Fruit fly (Drosophila melanogaster) whole organism, embryonic: ENCODE data around the gene CG13898.
A peak's percentile ranks its signal among the peaks of the same experiment; 100 is the strongest.

Experiments used
- Atf3 ChIP-seq: fragments of 200-800 bp; sonication (Bioruptor generic); optimal IDR thresholded peaks from 3 replicates; lab custom pipeline; 2016; ENCODE audit warnings: missing biosample characterization, missing genetic modification characterization
- Atf6 ChIP-seq: fragments of 200-800 bp; sonication (Bioruptor generic); IDR thresholded peaks from 2 replicates; pipeline ENCODE4 v1.3.6; 2022; ENCODE audit warnings: missing biosample characterization, missing genetic modification characterization
- Awh ChIP-seq: fragments of 200-800 bp; sonication (Bioruptor generic); IDR thresholded peaks from 2 replicates; pipeline ENCODE4, ENCODE4 v1.3.6; 2022; ENCODE audit warnings: missing biosample characterization, missing genetic modification characterization
- C15 ChIP-seq: fragments of 200-800 bp; sonication (Bioruptor generic); IDR thresholded peaks from 3 replicates; pipeline ENCODE4 v1.3.6; 2022; ENCODE audit warnings: missing biosample characterization, missing genetic modification characterization
- CG10209 ChIP-seq: fragments of 200-800 bp; sonication (Bioruptor generic); optimal IDR thresholded peaks from 3 replicates; lab custom pipeline; 2017; ENCODE audit warnings: missing biosample characterization, mild to moderate bottlenecking, missing genetic modification characterization, missing genetic modification reagents
- CG10543 ChIP-seq: fragments of 200-800 bp; sonication (Bioruptor generic); optimal IDR thresholded peaks from 3 replicates; lab custom pipeline; 2017; ENCODE audit warnings: missing biosample characterization, mild to moderate bottlenecking, missing genetic modification characterization, moderate library complexity
- CG12299 ChIP-seq: fragments of 200-800 bp; sonication (Bioruptor generic); optimal IDR thresholded peaks from 2 replicates; lab custom pipeline; 2018; ENCODE audit warnings: missing biosample characterization, mild to moderate bottlenecking, missing genetic modification characterization
- CG13624 ChIP-seq: fragments of 200-800 bp; sonication (Bioruptor generic); optimal IDR thresholded peaks from 2 replicates; lab custom pipeline; 2016; ENCODE audit warnings: missing biosample characterization, missing genetic modification characterization
- CG16815 ChIP-seq: fragments of 200-800 bp; sonication (Bioruptor generic); optimal IDR thresholded peaks from 3 replicates; lab custom pipeline; 2017; ENCODE audit warnings: missing biosample characterization, mild to moderate bottlenecking, missing genetic modification characterization
- CG32767 ChIP-seq: fragments of 200-800 bp; sonication (Bioruptor generic); IDR thresholded peaks from 2 replicates; pipeline ENCODE4 v1.3.6; 2022; ENCODE audit warnings: missing biosample characterization, missing genetic modification characterization
- CG42726 ChIP-seq: fragments of 200-800 bp; sonication (Bioruptor generic); IDR thresholded peaks from 2 replicates; pipeline ENCODE4 v1.3.6; 2022; ENCODE audit warnings: missing biosample characterization, missing genetic modification characterization; ENCODE audit not compliant: partially characterized antibody
- CG4282 ChIP-seq: fragments of 200-800 bp; sonication (Bioruptor generic); optimal IDR thresholded peaks from 2 replicates; lab custom pipeline; 2016; ENCODE audit warnings: missing biosample characterization, missing genetic modification characterization
- CG6689 ChIP-seq: fragments of 200-800 bp; sonication (Bioruptor generic); IDR thresholded peaks from 2 replicates; pipeline ENCODE4 v1.3.6; 2022; ENCODE audit warnings: missing biosample characterization, missing genetic modification characterization
- CG7271 ChIP-seq: fragments of 200-800 bp; sonication (Bioruptor generic); optimal IDR thresholded peaks from 2 replicates; lab custom pipeline; 2018; ENCODE audit warnings: missing biosample characterization, mild to moderate bottlenecking, missing genetic modification characterization, moderate library complexity
- CG8290 ChIP-seq, 3 experiments: fragments of 200-800 bp; sonication (Bioruptor generic); optimal IDR thresholded peaks; 2 replicates each; lab custom pipeline; 2016 to 2019; ENCODE audit warnings: missing biosample characterization in 3 of 3, missing genetic modification characterization in 3 of 3, mild to moderate bottlenecking in 2 of 3, moderate library complexity in 1 of 3
- CG9876 ChIP-seq: fragments of 200-800 bp; sonication (Bioruptor generic); optimal IDR thresholded peaks from 2 replicates; lab custom pipeline; 2016; ENCODE audit warnings: missing biosample characterization, missing genetic modification characterization
- Camta ChIP-seq: fragments of 200-800 bp; sonication (Bioruptor generic); optimal IDR thresholded peaks from 2 replicates; lab custom pipeline; 2016; ENCODE audit warnings: missing biosample characterization, missing genetic modification characterization
- CkIIα-i1 ChIP-seq: fragments of 200-800 bp; sonication (Bioruptor generic); IDR thresholded peaks from 2 replicates; pipeline ENCODE4 v1.3.6; 2022; ENCODE audit warnings: missing biosample characterization, missing genetic modification characterization
- Doc3 ChIP-seq: fragments of 200-800 bp; sonication (Bioruptor generic); IDR thresholded peaks from 3 replicates; pipeline ENCODE4 v1.3.6; 2022; ENCODE audit warnings: missing biosample characterization, missing genetic modification characterization; ENCODE audit not compliant: partially characterized antibody
- Lhr ChIP-seq: fragments of 200-800 bp; sonication (Bioruptor generic); optimal IDR thresholded peaks from 3 replicates; lab custom pipeline; 2017; ENCODE audit warnings: mild to moderate bottlenecking, missing biosample characterization, missing genetic modification reagents, missing genetic modification characterization
- MESR4 ChIP-seq: fragments of 200-800 bp; sonication (Bioruptor generic); optimal IDR thresholded peaks from 2 replicates; lab custom pipeline; 2018; ENCODE audit warnings: missing biosample characterization, mild to moderate bottlenecking, missing genetic modification characterization, moderate library complexity
- Mrtf ChIP-seq: fragments of 200-800 bp; sonication (Bioruptor generic); IDR thresholded peaks from 3 replicates; pipeline ENCODE4 v1.3.6; 2022; ENCODE audit warnings: missing biosample characterization, missing genetic modification characterization
- Myb ChIP-seq: fragments of 200-800 bp; sonication (Bioruptor generic); optimal IDR thresholded peaks from 2 replicates; lab custom pipeline; 2016; ENCODE audit warnings: missing biosample characterization, missing genetic modification characterization
- NC2β ChIP-seq: fragments of 200-800 bp; sonication (Bioruptor generic); optimal IDR thresholded peaks from 2 replicates; lab custom pipeline; 2016; ENCODE audit warnings: missing biosample characterization, missing genetic modification characterization
- Nf-YA ChIP-seq: fragments of 200-800 bp; sonication (Bioruptor generic); IDR thresholded peaks from 2 replicates; pipeline ENCODE4 v1.3.6; 2022; ENCODE audit warnings: missing biosample characterization, missing genetic modification characterization
- Optix ChIP-seq: fragments of 200-800 bp; sonication (Bioruptor generic); IDR thresholded peaks from 3 replicates; pipeline ENCODE4 v1.3.6; 2022; ENCODE audit warnings: missing biosample characterization, missing genetic modification characterization
- Ptx1 ChIP-seq: fragments of 200-800 bp; sonication (Bioruptor generic); IDR thresholded peaks from 2 replicates; pipeline ENCODE4 v1.3.6; 2022; ENCODE audit warnings: missing biosample characterization, missing genetic modification characterization
- Rx ChIP-seq: fragments of 200-800 bp; sonication (Bioruptor generic); IDR thresholded peaks from 2 replicates; pipeline ENCODE4 v1.3.6; 2022; ENCODE audit warnings: missing biosample characterization, missing genetic modification characterization
- Sry-β ChIP-seq: fragments of 200-800 bp; sonication (Bioruptor generic); optimal IDR thresholded peaks from 2 replicates; lab custom pipeline; 2018; ENCODE audit warnings: missing biosample characterization, mild to moderate bottlenecking, missing genetic modification characterization, moderate library complexity
- Sry-δ ChIP-seq: fragments of 200-800 bp; sonication (Bioruptor generic); optimal IDR thresholded peaks from 2 replicates; lab custom pipeline; 2016; ENCODE audit warnings: missing biosample characterization, missing genetic modification characterization
- Stat92E ChIP-seq, 3 experiments: fragments of >200 bp in 2 of 3; fragments of 200-800 bp in 1 of 3; sonication (Bioruptor generic) in 1 of 3; optimal IDR thresholded peaks; 2 replicates each; lab custom pipeline; 2017 to 2019; ENCODE audit warnings: missing biosample characterization in 3 of 3, missing genetic modification characterization in 3 of 3, mild to moderate bottlenecking in 1 of 3, moderate library complexity in 1 of 3
- Xrp1 ChIP-seq: fragments of 200-800 bp; sonication (Bioruptor generic); IDR thresholded peaks from 2 replicates; pipeline ENCODE4 v1.3.6; 2022; ENCODE audit warnings: missing biosample characterization, missing genetic modification characterization
- al ChIP-seq: fragments of 200-800 bp; sonication (Bioruptor generic); IDR thresholded peaks from 2 replicates; pipeline ENCODE4 v1.3.6; 2022; ENCODE audit warnings: missing biosample characterization, missing genetic modification characterization
- ase ChIP-seq: fragments of 200-800 bp; sonication (Bioruptor generic); IDR thresholded peaks from 3 replicates; pipeline ENCODE4 v1.3.6; 2022; ENCODE audit warnings: missing biosample characterization, missing genetic modification characterization
- bowl ChIP-seq: fragments of 200-800 bp; sonication (Bioruptor generic); IDR thresholded peaks from 2 replicates; pipeline ENCODE4 v1.3.6; 2022; ENCODE audit warnings: missing biosample characterization, missing genetic modification characterization
- crol ChIP-seq: fragments of 200-800 bp; sonication (Bioruptor generic); IDR thresholded peaks from 2 replicates; pipeline ENCODE4 v1.3.6; 2022; ENCODE audit warnings: missing biosample characterization, missing genetic modification characterization
- cwo ChIP-seq: fragments of 200-800 bp; sonication (Bioruptor generic); optimal IDR thresholded peaks from 3 replicates; lab custom pipeline; 2017; ENCODE audit warnings: missing biosample characterization, missing genetic modification characterization, mild to moderate bottlenecking, moderate library complexity, missing genetic modification reagents
- dpn ChIP-seq, 2 experiments: fragments of 200-800 bp; sonication (Bioruptor generic); optimal IDR thresholded peaks; 3 replicates each; lab custom pipeline; 2016; ENCODE audit warnings: missing biosample characterization in 2 of 2, missing genetic modification characterization in 2 of 2
- fru ChIP-seq: fragments of >200 bp; optimal IDR thresholded peaks from 2 replicates; lab custom pipeline; 2017
- h ChIP-seq: fragments of >200 bp; optimal IDR thresholded peaks from 2 replicates; lab custom pipeline; 2017
- mld ChIP-seq: fragments of 200-800 bp; sonication (Bioruptor generic); IDR thresholded peaks from 3 replicates; pipeline ENCODE4 v1.3.6; 2022; ENCODE audit warnings: missing biosample characterization, missing genetic modification characterization; ENCODE audit not compliant: partially characterized antibody
- phol ChIP-seq: fragments of 200-800 bp; sonication (Bioruptor generic); optimal IDR thresholded peaks from 3 replicates; lab custom pipeline; 2018; ENCODE audit warnings: missing biosample characterization, mild to moderate bottlenecking, missing genetic modification characterization, moderate library complexity
- prd ChIP-seq, 3 experiments: fragments of >200 bp in 2 of 3; fragments of 200-800 bp in 1 of 3; sonication (Bioruptor generic) in 1 of 3; optimal IDR thresholded peaks in 2 of 3; IDR thresholded peaks in 1 of 3; 2 replicates in 2 of 3; 3 replicates in 1 of 3; pipeline versions ENCODE4 v1.3.6 to Lab custom; 2017 to 2022; ENCODE audit warnings: missing biosample characterization in 1 of 3, missing genetic modification characterization in 1 of 3
- sqz ChIP-seq: fragments of 200-800 bp; sonication (Bioruptor generic); optimal IDR thresholded peaks from 3 replicates; lab custom pipeline; 2018; ENCODE audit warnings: missing biosample characterization, mild to moderate bottlenecking, missing genetic modification characterization
- sug ChIP-seq: fragments of 200-800 bp; optimal IDR thresholded peaks from 2 replicates; lab custom pipeline; 2019; ENCODE audit warnings: missing biosample characterization, mild to moderate bottlenecking, missing genetic modification characterization, moderate library complexity
- toy ChIP-seq: fragments of 200-800 bp; sonication (Bioruptor generic); IDR thresholded peaks from 2 replicates; pipeline ENCODE4 v1.3.6; 2022; ENCODE audit warnings: missing biosample characterization, missing genetic modification characterization
- trem ChIP-seq: fragments of 200-800 bp; optimal IDR thresholded peaks from 3 replicates; lab custom pipeline; 2019; ENCODE audit warnings: missing biosample characterization, mild to moderate bottlenecking, missing genetic modification characterization, moderate library complexity
- tx ChIP-seq: fragments of 200-800 bp; sonication (Bioruptor generic); optimal IDR thresholded peaks from 2 replicates; lab custom pipeline; 2016; ENCODE audit warnings: missing biosample characterization, missing genetic modification characterization
- unpg ChIP-seq: fragments of 200-800 bp; sonication (Bioruptor generic); optimal IDR thresholded peaks from 3 replicates; lab custom pipeline; 2018; ENCODE audit warnings: missing biosample characterization, mild to moderate bottlenecking, missing genetic modification characterization, moderate library complexity
- z ChIP-seq: fragments of 200-800 bp; sonication (Bioruptor generic); IDR thresholded peaks from 3 replicates; pipeline ENCODE4 v1.3.6; 2022; ENCODE audit warnings: missing biosample characterization, missing genetic modification characterization
- zf30C ChIP-seq: fragments of 200-800 bp; sonication (Bioruptor generic); optimal IDR thresholded peaks from 3 replicates; lab custom pipeline; 2018; ENCODE audit warnings: missing biosample characterization, mild to moderate bottlenecking, missing genetic modification characterization

CG13898 gene

DNA sequence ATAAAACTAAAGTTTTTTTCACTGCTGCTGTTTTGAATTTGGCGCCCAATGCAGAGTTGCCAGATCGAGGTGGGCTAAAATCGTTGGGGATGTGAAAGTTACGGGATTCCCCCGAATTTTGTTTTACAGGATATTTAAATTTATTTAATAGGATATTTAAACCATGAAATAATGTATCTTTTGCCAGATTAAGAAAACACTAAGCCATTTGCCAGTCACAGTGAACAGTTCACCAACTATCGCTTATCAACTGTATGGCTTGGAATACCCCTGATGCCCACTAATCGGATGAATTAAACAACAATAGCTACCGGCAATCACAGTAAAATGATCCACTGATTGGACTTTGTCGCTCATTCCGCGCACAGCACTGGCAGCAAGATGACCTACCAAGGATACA lies 47.2 kb upstream of the CG13898 start, which contains the start of gene Dci (continued):
- TF ChIP-seq phol (peak; percentile 66), mld (no peak; the same call in 2 of the 3 replicates), Ptx1 (GFP tag; lab: Robert Waterston, UW) (peak; percentile 80), NC2β (peak; percentile 46), CG13624 (GFP tag; lab: Kevin White, UChicago) (peak; percentile 71), CG9876 (GFP tag; lab: Kevin White, UChicago) (peak; percentile 26), ase (GFP tag; lab: Robert Waterston, UW) (peak; percentile 62), toy (no peak), Optix (GFP tag; lab: Robert Waterston, UW) (peak; percentile 82), CG8290 (GFP tag; optimal IDR thresholded peaks at IDR 0.05; lab: Kevin White, UChicago) (no peak), CG8290 (tag; optimal IDR thresholded peaks at IDR 0.05; lab: Kevin White, UChicago) (no peak), CG6689 (GFP tag; lab: Robert Waterston, UW) (peak; percentile 59), CG16815 (GFP tag; lab: Kevin White, UChicago) (peak; percentile 45), CG4282 (GFP tag; lab: Kevin White, UChicago) (no peak), zf30C (GFP tag; lab: Kevin White, UChicago) (no peak), fru (lab: Kevin White, UChicago) (no peak), Atf3 (GFP tag; lab: Kevin White, UChicago) (peak; percentile 57), cwo (GFP tag; lab: Kevin White, UChicago) (no peak), CG42726 (GFP tag; lab: Robert Waterston, UW) (peak; percentile 48; the same call in 1 of the 2 replicates), bowl (GFP tag; lab: Robert Waterston, UW) (peak; percentile 37; the same call in 1 of the 2 replicates), h (lab: Kevin White, UChicago) (no peak), al (GFP tag; lab: Robert Waterston, UW) (peak; percentile 75), Lhr (peak; percentile 27), Atf6 (GFP tag; lab: Robert Waterston, UW) (peak; percentile 76), crol (no peak), Sry-δ (peak; percentile 74), sug (tag; lab: Kevin White, UChicago) (no peak), Xrp1 (GFP tag; lab: Robert Waterston, UW) (peak; percentile 78), tx (peak; percentile 66), Sry-β (GFP tag; lab: Kevin White, UChicago) (no peak), sqz (GFP tag; lab: Kevin White, UChicago) (no peak), z (GFP tag; lab: Robert Waterston, UW) (no peak), dpn (GFP tag; optimal IDR thresholded peaks at IDR 0.05; lab: Kevin White, UChicago) (peak; percentile 83 to 84), Nf-YA (GFP tag; lab: Robert Waterston, UW) (peak; percentile 33; the same call in 1 of the 2 replicates), Doc3 (GFP tag; lab: Robert Waterston, UW) (peak; percentile 92), Camta (GFP tag; lab: Kevin White, UChicago) (peak; percentile 73), CG12299 (tag; lab: Kevin White, UChicago) (no peak), CG10543 (GFP tag; lab: Kevin White, UChicago) (no peak), MESR4 (GFP tag; lab: Kevin White, UChicago) (no peak), Mrtf (GFP tag; lab: Robert Waterston, UW) (0 out of 3 replicates have a peak, but pooled peaks have one; percentile 38), CG32767 (GFP tag; lab: Robert Waterston, UW) (peak; percentile 62; the same call in 1 of the 2 replicates), Rx (GFP tag; lab: Robert Waterston, UW) (peak; percentile 78), trem (tag; lab: Kevin White, UChicago) (peak; percentile 39), prd (optimal IDR thresholded peaks at IDR 0.05; lab: Kevin White, UChicago) (no peak), prd (GFP tag; IDR thresholded peaks at IDR 0.05; lab: Robert Waterston, UW) (peak; percentile 91), CG7271 (tag; lab: Kevin White, UChicago) (no peak), unpg (peak; percentile 63), Myb (GFP tag; lab: Kevin White, UChicago) (peak; percentile 10), CkIIα-i1 (GFP tag; lab: Robert Waterston, UW) (no peak), CG10209 (GFP tag; lab: Kevin White, UChicago) (peak; percentile 62), Awh (GFP tag; lab: Robert Waterston, UW) (peak; percentile 57), Stat92E (GFP tag; optimal IDR thresholded peaks at IDR 0.05; lab: Kevin White, UChicago) (no peak), C15 (GFP tag; lab: Robert Waterston, UW) (peak; percentile 43; the same call in 1 of the 3 replicates)
